Worm (Caenorhabditis elegans) whole organism, L2 larva: ENCODE results near the gene best-15.

Experiments
- alr-1 ChIP-seq: fragments of 150-350 bp; optimal IDR thresholded peaks from 2 replicates; lab custom pipeline; 2014; ENCODE audit warnings: missing biosample characterization, missing genetic modification characterization
- aly-2 ChIP-seq: fragments of 150-350 bp; optimal IDR thresholded peaks from 2 replicates; lab custom pipeline; 2014; ENCODE audit warnings: missing biosample characterization, missing genetic modification characterization
- ceh-82 ChIP-seq: fragments of 150-350 bp; optimal IDR thresholded peaks from 2 replicates; lab custom pipeline; 2014; ENCODE audit warnings: missing biosample characterization, missing genetic modification characterization
- gmeb-1 ChIP-seq: fragments of 150-350 bp; optimal IDR thresholded peaks from 2 replicates; lab custom pipeline; 2014; ENCODE audit warnings: missing biosample characterization, missing genetic modification characterization
- nhr-11 ChIP-seq: fragments of 150-350 bp; optimal IDR thresholded peaks from 2 replicates; lab custom pipeline; 2014; ENCODE audit warnings: missing biosample characterization, missing genetic modification characterization
- nhr-129 ChIP-seq: fragments of 150-350 bp; optimal IDR thresholded peaks from 2 replicates; lab custom pipeline; 2014; ENCODE audit warnings: missing biosample characterization, missing genetic modification characterization
- nhr-21 ChIP-seq: fragments of 150-350 bp; optimal IDR thresholded peaks from 2 replicates; lab custom pipeline; 2014; ENCODE audit warnings: missing biosample characterization, missing genetic modification characterization
- nhr-237 ChIP-seq: fragments of 150-350 bp; optimal IDR thresholded peaks from 2 replicates; lab custom pipeline; 2014; ENCODE audit warnings: missing biosample characterization, missing genetic modification characterization
- nhr-77 ChIP-seq: fragments of 150-350 bp; optimal IDR thresholded peaks from 2 replicates; lab custom pipeline; 2014; ENCODE audit warnings: missing biosample characterization, missing genetic modification characterization
- skn-1 ChIP-seq: sonication (generic microtip); optimal IDR thresholded peaks from 2 replicates; lab custom pipeline; 2017; ENCODE audit warnings: missing biosample characterization, missing genetic modification characterization
- sma-3 ChIP-seq: sonication (generic microtip); optimal IDR thresholded peaks from 2 replicates; lab custom pipeline; 2016; ENCODE audit warnings: missing genetic modification reagents, missing genetic modification characterization, missing compliant biosample characterization
- snpc-4 ChIP-seq: fragments of 150-350 bp; optimal IDR thresholded peaks from 2 replicates; lab custom pipeline; 2014; ENCODE audit warnings: missing biosample characterization, missing genetic modification characterization
- unc-39 ChIP-seq: fragments of 150-350 bp; optimal IDR thresholded peaks from 2 replicates; lab custom pipeline; 2014; ENCODE audit warnings: missing biosample characterization, missing genetic modification characterization
- ztf-11 ChIP-seq: sonication (generic microtip); optimal IDR thresholded peaks from 2 replicates; lab custom pipeline; 2017; ENCODE audit warnings: missing biosample characterization, missing genetic modification characterization

ce11 chrIV:10790353-10790752, 41.7 kb downstream of the best-15 start, which contains the start of gene pept-2:
- TF ChIP-seq ceh-82 (tag; lab: Kevin White, UChicago), result no peak
- TF ChIP-seq snpc-4 (tag; lab: Kevin White, UChicago), result no peak
- no peak for TF ChIP-seq nhr-129 (tag; lab: Kevin White, UChicago)
- no peak for TF ChIP-seq gmeb-1 (tag; lab: Kevin White, UChicago)
- no peak for TF ChIP-seq aly-2
- no peak for TF ChIP-seq ztf-11
- no peak for TF ChIP-seq nhr-21
- no peak for TF ChIP-seq nhr-11 (tag; lab: Kevin White, UChicago)
- TF ChIP-seq nhr-77 (tag; lab: Kevin White, UChicago), result no peak
- TF ChIP-seq unc-39, result no peak
- no peak for TF ChIP-seq nhr-237 (tag; lab: Kevin White, UChicago)
- no peak for TF ChIP-seq sma-3 (GFP tag; lab: Kevin White, UChicago)
- TF ChIP-seq alr-1, result no peak
- no peak for TF ChIP-seq skn-1 (tag; lab: Kevin White, UChicago)
